Fruit fly (Drosophila melanogaster): ENCODE results near the gene Rcd-1r.

- TF ChIP-seq CG8478 (optimal IDR thresholded peaks at IDR 0.05), result no peak
- TF ChIP-seq CTCF (optimal IDR thresholded peaks at IDR 0.05), result no peak
Observed at dm6 chr2L:8980359-8980758, 33.5 kb downstream of the Rcd-1r start, which contains the start of gene CG18662.
